Fruit fly (Drosophila melanogaster) whole organism, embryonic: Measurements from ENCODE around the gene CG6254.
A peak's percentile ranks its signal among the peaks of the same experiment; 100 is the strongest.

Experiments used
- CG4730 ChIP-seq: fragments of 200-800 bp; sonication (Bioruptor generic); IDR thresholded peaks from 2 replicates; pipeline ENCODE4 v1.3.6; 2022; ENCODE audit warnings: missing biosample characterization, missing genetic modification characterization
- CG9876 ChIP-seq: fragments of 200-800 bp; sonication (Bioruptor generic); optimal IDR thresholded peaks from 2 replicates; lab custom pipeline; 2016; ENCODE audit warnings: missing biosample characterization, missing genetic modification characterization
- Ets97D ChIP-seq: fragments of 200-800 bp; sonication (Bioruptor generic); optimal IDR thresholded peaks from 3 replicates; lab custom pipeline; 2016; ENCODE audit warnings: missing biosample characterization, missing genetic modification characterization
- Lpt ChIP-seq: fragments of >200 bp; optimal IDR thresholded peaks from 2 replicates; lab custom pipeline; 2018; ENCODE audit warnings: missing biosample characterization, missing genetic modification characterization
- Rfx ChIP-seq: fragments of 200-800 bp; sonication (Bioruptor generic); IDR thresholded peaks from 2 replicates; pipeline ENCODE4 v1.3.6; 2022; ENCODE audit warnings: missing biosample characterization, missing genetic modification characterization
- dmrt11E ChIP-seq: fragments of 200-800 bp; sonication (Bioruptor generic); optimal IDR thresholded peaks from 3 replicates; lab custom pipeline; 2018; ENCODE audit warnings: missing biosample characterization, mild to moderate bottlenecking, missing genetic modification characterization, moderate library complexity
- repo ChIP-seq: fragments of 200-800 bp; sonication (Bioruptor generic); optimal IDR thresholded peaks from 2 replicates; lab custom pipeline; 2016; ENCODE audit warnings: missing biosample characterization, missing genetic modification characterization
- tin ChIP-seq: fragments of 200-800 bp; sonication (Bioruptor generic); optimal IDR thresholded peaks from 3 replicates; lab custom pipeline; 2016; ENCODE audit warnings: missing biosample characterization, missing genetic modification characterization
- zfh1 ChIP-seq: fragments of 200-800 bp; sonication (Bioruptor generic); IDR thresholded peaks from 3 replicates; pipeline ENCODE4 v1.3.6; 2022; ENCODE audit warnings: missing biosample characterization, missing genetic modification characterization
- zfh2 ChIP-seq: fragments of 200-800 bp; sonication (Bioruptor generic); optimal IDR thresholded peaks from 2 replicates; lab custom pipeline; 2016; ENCODE audit warnings: missing biosample characterization, missing genetic modification characterization

- no peak for TF ChIP-seq Lpt
- no peak for TF ChIP-seq CG4730 (GFP tag; lab: Robert Waterston, UW)
- TF ChIP-seq zfh1 = peak; percentile 45; the same call in 1 of the 3 replicates
- no peak for TF ChIP-seq repo (GFP tag; lab: Kevin White, UChicago)
- TF ChIP-seq dmrt11E = peak; percentile 35
- TF ChIP-seq Ets97D = peak; percentile 83
- TF ChIP-seq CG9876 (GFP tag; lab: Kevin White, UChicago) = no peak
- TF ChIP-seq tin (GFP tag; lab: Kevin White, UChicago) = peak; percentile 20
- TF ChIP-seq Rfx (GFP tag; lab: Robert Waterston, UW) = peak; percentile 70
- TF ChIP-seq zfh2 (GFP tag; lab: Kevin White, UChicago) = peak; percentile 36
Measured at dm6 chr3R:10144103-10144998, 16.8 kb downstream of the CG6254 start, which contains the start of the genes TAF1B and Invadolysin.
